Worm (Caenorhabditis elegans) whole organism, L2 larva: Measurements from ENCODE around the gene prx-5.

Experiments used
- F13H6.1 ChIP-seq: sonication (generic microtip); optimal IDR thresholded peaks from 2 replicates; lab custom pipeline; 2016; ENCODE audit warnings: missing genetic modification characterization, missing compliant biosample characterization
- R02D3.7 ChIP-seq: fragments of 150-350 bp; optimal IDR thresholded peaks from 2 replicates; lab custom pipeline; 2014; ENCODE audit warnings: missing biosample characterization, missing genetic modification characterization
- Y55F3AM.14 ChIP-seq: fragments of 200-800 bp; sonication (Bioruptor generic); optimal IDR thresholded peaks from 2 replicates; lab custom pipeline; 2018; ENCODE audit warnings: mild to moderate bottlenecking, missing genetic modification characterization, missing compliant biosample characterization
- ZK546.5 ChIP-seq: sonication (generic microtip); optimal IDR thresholded peaks from 2 replicates; lab custom pipeline; 2017; ENCODE audit warnings: missing biosample characterization, missing genetic modification characterization
- alr-1 ChIP-seq: fragments of 150-350 bp; optimal IDR thresholded peaks from 2 replicates; lab custom pipeline; 2014; ENCODE audit warnings: missing biosample characterization, missing genetic modification characterization
- aly-2 ChIP-seq: fragments of 150-350 bp; optimal IDR thresholded peaks from 2 replicates; lab custom pipeline; 2014; ENCODE audit warnings: missing biosample characterization, missing genetic modification characterization
- blmp-1 ChIP-seq: sonication (generic microtip); optimal IDR thresholded peaks from 2 replicates; lab custom pipeline; 2017; ENCODE audit warnings: missing genetic modification characterization, mild to moderate bottlenecking, missing compliant biosample characterization, antibody characterized with exemption, moderate library complexity; ENCODE audit not compliant: insufficient read depth
- ceh-82 ChIP-seq: fragments of 150-350 bp; optimal IDR thresholded peaks from 2 replicates; lab custom pipeline; 2014; ENCODE audit warnings: missing biosample characterization, missing genetic modification characterization
- crh-2 ChIP-seq: sonication (generic microtip); optimal IDR thresholded peaks from 2 replicates; lab custom pipeline; 2017; ENCODE audit warnings: missing biosample characterization, missing genetic modification characterization
- dmd-4 ChIP-seq: sonication (generic microtip); optimal IDR thresholded peaks from 2 replicates; lab custom pipeline; 2017; ENCODE audit warnings: missing biosample characterization, missing genetic modification characterization
- egl-27 ChIP-seq: sonication (generic microtip); optimal IDR thresholded peaks from 3 replicates; lab custom pipeline; 2017; ENCODE audit warnings: missing biosample characterization, missing genetic modification reagents, missing genetic modification characterization
- elt-3 ChIP-seq: sonication (generic microtip); optimal IDR thresholded peaks from 2 replicates; lab custom pipeline; 2017; ENCODE audit warnings: missing biosample characterization, missing genetic modification characterization
- fos-1 ChIP-seq: fragments of 150-350 bp; optimal IDR thresholded peaks from 2 replicates; lab custom pipeline; 2014; ENCODE audit warnings: missing biosample characterization, missing genetic modification characterization
- gmeb-1 ChIP-seq: fragments of 150-350 bp; optimal IDR thresholded peaks from 2 replicates; lab custom pipeline; 2014; ENCODE audit warnings: missing biosample characterization, missing genetic modification characterization
- lin-11 ChIP-seq: fragments of 150-350 bp; sonication (generic microtip); optimal IDR thresholded peaks from 2 replicates; lab custom pipeline; 2014; ENCODE audit warnings: missing biosample characterization, missing genetic modification characterization, inconsistent platforms, mixed read lengths
- lin-13 ChIP-seq: fragments of 150-350 bp; optimal IDR thresholded peaks from 2 replicates; lab custom pipeline; 2014; ENCODE audit warnings: missing biosample characterization, missing genetic modification reagents, missing genetic modification characterization
- lin-39 ChIP-seq: fragments of 150-350 bp; optimal IDR thresholded peaks from 2 replicates; lab custom pipeline; 2014; ENCODE audit warnings: missing biosample characterization, missing genetic modification reagents, missing genetic modification characterization
- lsy-2 ChIP-seq, 2 experiments: fragments of 150-350 bp in 1 of 2; sonication (generic microtip) in 1 of 2; optimal IDR thresholded peaks; 2 replicates each; lab custom pipeline; 2014 to 2017; ENCODE audit warnings: missing biosample characterization in 2 of 2, missing genetic modification characterization in 2 of 2
- mbf-1 ChIP-seq: sonication (generic microtip); optimal IDR thresholded peaks from 2 replicates; lab custom pipeline; 2017; ENCODE audit warnings: missing biosample characterization, missing genetic modification characterization
- mdl-1 ChIP-seq, 2 experiments: fragments of 150-350 bp in 1 of 2; sonication (generic microtip) in 1 of 2; optimal IDR thresholded peaks; 2 replicates each; lab custom pipeline; 2017; ENCODE audit warnings: missing biosample characterization in 2 of 2, missing genetic modification characterization in 2 of 2
- nhr-10 ChIP-seq: sonication (generic microtip); optimal IDR thresholded peaks from 2 replicates; lab custom pipeline; 2017; ENCODE audit warnings: missing biosample characterization, missing genetic modification characterization
- nhr-11 ChIP-seq: fragments of 150-350 bp; optimal IDR thresholded peaks from 2 replicates; lab custom pipeline; 2014; ENCODE audit warnings: missing biosample characterization, missing genetic modification characterization
- nhr-12 ChIP-seq: fragments of 150-350 bp; optimal IDR thresholded peaks from 2 replicates; lab custom pipeline; 2014; ENCODE audit warnings: missing biosample characterization, missing genetic modification characterization
- nhr-129 ChIP-seq: fragments of 150-350 bp; optimal IDR thresholded peaks from 2 replicates; lab custom pipeline; 2014; ENCODE audit warnings: missing biosample characterization, missing genetic modification characterization
- nhr-21 ChIP-seq: fragments of 150-350 bp; optimal IDR thresholded peaks from 2 replicates; lab custom pipeline; 2014; ENCODE audit warnings: missing biosample characterization, missing genetic modification characterization
- nhr-23 ChIP-seq: fragments of 150-350 bp; optimal IDR thresholded peaks from 2 replicates; lab custom pipeline; 2014; ENCODE audit warnings: missing biosample characterization, missing genetic modification reagents, missing genetic modification characterization
- nhr-237 ChIP-seq: fragments of 150-350 bp; optimal IDR thresholded peaks from 2 replicates; lab custom pipeline; 2014; ENCODE audit warnings: missing biosample characterization, missing genetic modification characterization
- nhr-25 ChIP-seq: fragments of 150-350 bp; sonication (generic microtip); optimal IDR thresholded peaks from 3 replicates; lab custom pipeline; 2014; ENCODE audit warnings: missing biosample characterization, missing genetic modification characterization
- nhr-6 ChIP-seq: fragments of 150-350 bp; optimal IDR thresholded peaks from 2 replicates; lab custom pipeline; 2014; ENCODE audit warnings: missing biosample characterization, missing genetic modification characterization
- nhr-77 ChIP-seq: fragments of 150-350 bp; optimal IDR thresholded peaks from 2 replicates; lab custom pipeline; 2014; ENCODE audit warnings: missing biosample characterization, missing genetic modification characterization
- sem-4 ChIP-seq: fragments of 150-350 bp; optimal IDR thresholded peaks from 2 replicates; lab custom pipeline; 2014; ENCODE audit warnings: missing biosample characterization, missing genetic modification reagents, missing genetic modification characterization
- skn-1 ChIP-seq: sonication (generic microtip); optimal IDR thresholded peaks from 2 replicates; lab custom pipeline; 2017; ENCODE audit warnings: missing biosample characterization, missing genetic modification characterization
- sma-3 ChIP-seq: sonication (generic microtip); optimal IDR thresholded peaks from 2 replicates; lab custom pipeline; 2016; ENCODE audit warnings: missing genetic modification reagents, missing genetic modification characterization, missing compliant biosample characterization
- sma-9 ChIP-seq, 2 experiments: fragments of 150-350 bp in 1 of 2; sonication (generic microtip) in 1 of 2; optimal IDR thresholded peaks; 2 replicates each; lab custom pipeline; 2014 to 2016; ENCODE audit warnings: missing genetic modification characterization in 2 of 2, mild to moderate bottlenecking in 1 of 2, missing biosample characterization in 1 of 2, missing compliant biosample characterization in 1 of 2, missing genetic modification reagents in 1 of 2, moderate library complexity in 1 of 2
- snpc-4 ChIP-seq: fragments of 150-350 bp; optimal IDR thresholded peaks from 2 replicates; lab custom pipeline; 2014; ENCODE audit warnings: missing biosample characterization, missing genetic modification characterization
- unc-39 ChIP-seq: fragments of 150-350 bp; optimal IDR thresholded peaks from 2 replicates; lab custom pipeline; 2014; ENCODE audit warnings: missing biosample characterization, missing genetic modification characterization
- unc-55 ChIP-seq: fragments of 150-350 bp; sonication (generic microtip); optimal IDR thresholded peaks from 3 replicates; lab custom pipeline; 2014; ENCODE audit warnings: missing biosample characterization, missing genetic modification reagents, missing genetic modification characterization
- unc-62 ChIP-seq: fragments of 150-350 bp; optimal IDR thresholded peaks from 2 replicates; lab custom pipeline; 2014; ENCODE audit warnings: missing biosample characterization, missing genetic modification reagents, missing genetic modification characterization
- zag-1 ChIP-seq: fragments of 150-350 bp; optimal IDR thresholded peaks from 2 replicates; lab custom pipeline; 2014; ENCODE audit warnings: missing biosample characterization, missing genetic modification characterization
- ztf-1 ChIP-seq: fragments of 200-800 bp; sonication (Bioruptor generic); conservative IDR thresholded peaks from 2 replicates; pipeline ENCODE4 v1.3.6; 2022; ENCODE audit warnings: missing genetic modification characterization, missing compliant biosample characterization
- ztf-11 ChIP-seq: sonication (generic microtip); optimal IDR thresholded peaks from 2 replicates; lab custom pipeline; 2017; ENCODE audit warnings: missing biosample characterization, missing genetic modification characterization
- ztf-4 ChIP-seq: fragments of 150-350 bp; optimal IDR thresholded peaks from 2 replicates; lab custom pipeline; 2014; ENCODE audit warnings: missing biosample characterization, missing genetic modification characterization

Gene prx-5

ce11 chrII:8738955-8739354 is 34.3 kb downstream of the prx-5 start:
- TF ChIP-seq crh-2 (tag; lab: Kevin White, UChicago) = peak; percentile 35
- peak; percentile 3 for TF ChIP-seq ztf-4 (tag; lab: Kevin White, UChicago)
- TF ChIP-seq nhr-237 = no peak
- no peak for TF ChIP-seq ceh-82 (tag; lab: Kevin White, UChicago)
- no peak for TF ChIP-seq nhr-11 (tag; lab: Kevin White, UChicago)
- no peak for TF ChIP-seq mbf-1
- no peak for TF ChIP-seq nhr-25 (tag; lab: Kevin White, UChicago)
- peak; percentile 10 for TF ChIP-seq lin-13 (GFP tag; lab: Kevin White, UChicago)
- no peak for TF ChIP-seq unc-55 (GFP tag; lab: Kevin White, UChicago)
- no peak for TF ChIP-seq sem-4 (tag; lab: Kevin White, UChicago)
- TF ChIP-seq sma-9 (GFP tag; optimal IDR thresholded peaks at IDR 0.05; lab: Kevin White, UChicago) = peak; percentile 73
- TF ChIP-seq sma-9 (tag; optimal IDR thresholded peaks at IDR 0.05; lab: Kevin White, UChicago) = no peak
- TF ChIP-seq gmeb-1 (tag; lab: Kevin White, UChicago) = no peak
- no peak for TF ChIP-seq nhr-12 (tag; lab: Kevin White, UChicago)

ce11 chrII:8740326-8740949 is 35.8 kb downstream of the prx-5 start:
- no peak for TF ChIP-seq snpc-4
- peak; percentile 14 for TF ChIP-seq gmeb-1 (tag; lab: Kevin White, UChicago)
- peak; percentile 46 for TF ChIP-seq Y55F3AM.14 (GFP tag; lab: Kevin White, UChicago)
- no peak for TF ChIP-seq dmd-4 (tag; lab: Kevin White, UChicago)
- TF ChIP-seq fos-1 (tag; lab: Kevin White, UChicago) = peak; percentile 77
- no peak for TF ChIP-seq unc-39 (tag; lab: Kevin White, UChicago)
- TF ChIP-seq nhr-25 (tag; lab: Kevin White, UChicago) = peak; percentile 77
- TF ChIP-seq zag-1 (tag; lab: Kevin White, UChicago) = no peak
- no peak for TF ChIP-seq mbf-1
- TF ChIP-seq nhr-11 (tag; lab: Kevin White, UChicago) = no peak
- no peak for TF ChIP-seq elt-3
- TF ChIP-seq skn-1 (tag; lab: Kevin White, UChicago) = no peak
- TF ChIP-seq ztf-11 (tag; lab: Kevin White, UChicago) = no peak
- peak; percentile 58 to 62 for TF ChIP-seq mdl-1 (tag; optimal IDR thresholded peaks at IDR 0.05; lab: Kevin White, UChicago)
- no peak for TF ChIP-seq lin-11 (tag; lab: Kevin White, UChicago)
- peak; percentile 63 for TF ChIP-seq nhr-21 (tag; lab: Kevin White, UChicago)
- no peak for TF ChIP-seq aly-2 (tag; lab: Kevin White, UChicago)
- peak; percentile 41 for TF ChIP-seq nhr-129 (tag; lab: Kevin White, UChicago)
- TF ChIP-seq nhr-6 (tag; lab: Kevin White, UChicago) = peak; percentile 34
- TF ChIP-seq lin-13 (GFP tag; lab: Kevin White, UChicago) = peak; percentile 5
- TF ChIP-seq egl-27 (tag; lab: Kevin White, UChicago) = peak; percentile 38
- no peak for TF ChIP-seq ZK546.5 (tag; lab: Kevin White, UChicago)
- TF ChIP-seq F13H6.1 (tag; lab: Kevin White, UChicago) = peak; percentile 42
- TF ChIP-seq alr-1 (tag; lab: Kevin White, UChicago) = no peak
- no peak for TF ChIP-seq sem-4 (tag; lab: Kevin White, UChicago)
- TF ChIP-seq lsy-2 (tag; optimal IDR thresholded peaks at IDR 0.05; lab: Kevin White, UChicago) = peak in 1 of 2 experiments; percentile 40
- TF ChIP-seq nhr-23 = no peak
- TF ChIP-seq blmp-1 (tag; lab: Kevin White, UChicago) = peak; percentile 39
- no peak for TF ChIP-seq nhr-77 (tag; lab: Kevin White, UChicago)
- no peak for TF ChIP-seq lin-39 (tag; lab: Kevin White, UChicago)
- no peak for TF ChIP-seq unc-62 (GFP tag; lab: Kevin White, UChicago)
- peak; percentile 99 for TF ChIP-seq sma-9 (GFP tag; optimal IDR thresholded peaks at IDR 0.05; lab: Kevin White, UChicago)
- no peak for TF ChIP-seq sma-9 (tag; optimal IDR thresholded peaks at IDR 0.05; lab: Kevin White, UChicago)
- no peak for TF ChIP-seq ztf-1 (GFP tag; lab: Robert Waterston, UW)
- TF ChIP-seq crh-2 (tag; lab: Kevin White, UChicago) = peak; percentile 79
- no peak for TF ChIP-seq R02D3.7 (tag; lab: Kevin White, UChicago)
- TF ChIP-seq nhr-237 = no peak
- TF ChIP-seq sma-3 (GFP tag; lab: Kevin White, UChicago) = no peak
- no peak for TF ChIP-seq nhr-10 (tag; lab: Kevin White, UChicago)
